Fruit fly (Drosophila melanogaster) whole organism, prepupa: ENCODE results near the gene CG13623.
A peak's percentile ranks its signal among the peaks of the same experiment; 100 is the strongest.

ENCODE experiments used
- Blimp-1 ChIP-seq: fragments of 200-800 bp; sonication (Bioruptor generic); optimal IDR thresholded peaks from 3 replicates; lab custom pipeline; 2017; ENCODE audit warnings: missing biosample characterization, missing genetic modification characterization, mild to moderate bottlenecking, moderate library complexity, missing genetic modification reagents
- CG10631 ChIP-seq: fragments of 200-800 bp; sonication (Bioruptor generic); optimal IDR thresholded peaks from 2 replicates; lab custom pipeline; 2016; ENCODE audit warnings: missing biosample characterization, missing genetic modification characterization
- CG10669 ChIP-seq: fragments of 200-800 bp; sonication (Bioruptor generic); optimal IDR thresholded peaks from 3 replicates; lab custom pipeline; 2018; ENCODE audit warnings: missing biosample characterization, mild to moderate bottlenecking, missing genetic modification characterization, moderate library complexity
- CG11294 ChIP-seq: fragments of 200-800 bp; sonication (Bioruptor generic); IDR thresholded peaks from 2 replicates; pipeline ENCODE4 v1.3.6; 2022; ENCODE audit warnings: missing biosample characterization, missing genetic modification characterization
- CG11902 ChIP-seq: fragments of 200-800 bp; sonication (Bioruptor generic); optimal IDR thresholded peaks from 3 replicates; lab custom pipeline; 2016; ENCODE audit warnings: missing biosample characterization, missing genetic modification characterization
- CG15336 ChIP-seq: fragments of 200-800 bp; sonication (Bioruptor generic); IDR thresholded peaks from 2 replicates; pipeline ENCODE4 v1.3.6; 2022; ENCODE audit warnings: missing biosample characterization, missing genetic modification characterization
- CG16779 ChIP-seq: fragments of 200-800 bp; sonication (Bioruptor generic); optimal IDR thresholded peaks from 3 replicates; lab custom pipeline; 2017; ENCODE audit warnings: missing biosample characterization, mild to moderate bottlenecking, missing genetic modification characterization
- CG3032 ChIP-seq: fragments of 200-800 bp; optimal IDR thresholded peaks from 2 replicates; lab custom pipeline; 2019; ENCODE audit warnings: missing biosample characterization, mild to moderate bottlenecking, missing genetic modification characterization, moderate library complexity
- CG32006 ChIP-seq: fragments of 200-800 bp; sonication (Bioruptor generic); optimal IDR thresholded peaks from 3 replicates; lab custom pipeline; 2017; ENCODE audit warnings: missing biosample characterization, mild to moderate bottlenecking, missing genetic modification characterization
- CG34406 ChIP-seq: fragments of 200-800 bp; sonication (Bioruptor generic); optimal IDR thresholded peaks from 3 replicates; lab custom pipeline; 2016; ENCODE audit warnings: missing biosample characterization, missing genetic modification characterization
- CG3919 ChIP-seq: fragments of 200-800 bp; sonication (Bioruptor generic); optimal IDR thresholded peaks from 3 replicates; lab custom pipeline; 2016; ENCODE audit warnings: missing biosample characterization, missing genetic modification characterization
- CG4318 ChIP-seq: fragments of 200-800 bp; sonication (Bioruptor generic); optimal IDR thresholded peaks from 3 replicates; lab custom pipeline; 2017; ENCODE audit warnings: missing biosample characterization, mild to moderate bottlenecking, missing genetic modification characterization
- CG6163 ChIP-seq: fragments of 200-800 bp; sonication (Bioruptor generic); IDR thresholded peaks from 3 replicates; pipeline ENCODE4 v1.3.6; 2022; ENCODE audit warnings: missing biosample characterization, missing genetic modification characterization
- CG6276 ChIP-seq: fragments of 200-800 bp; sonication (Bioruptor generic); optimal IDR thresholded peaks from 2 replicates; lab custom pipeline; 2017; ENCODE audit warnings: missing biosample characterization, mild to moderate bottlenecking, missing genetic modification characterization
- CG6792 ChIP-seq: fragments of 200-800 bp; sonication (Bioruptor generic); optimal IDR thresholded peaks from 3 replicates; lab custom pipeline; 2016; ENCODE audit warnings: missing biosample characterization, missing genetic modification characterization
- CG6808 ChIP-seq: fragments of 200-800 bp; sonication (Bioruptor generic); optimal IDR thresholded peaks from 3 replicates; lab custom pipeline; 2017; ENCODE audit warnings: missing biosample characterization, missing genetic modification characterization, mild to moderate bottlenecking, moderate library complexity, missing genetic modification reagents
- CG6854 ChIP-seq: fragments of 200-800 bp; sonication (Bioruptor generic); optimal IDR thresholded peaks from 2 replicates; lab custom pipeline; 2017; ENCODE audit warnings: missing biosample characterization, mild to moderate bottlenecking, missing genetic modification characterization
- CG7368 ChIP-seq: fragments of 200-800 bp; sonication (Bioruptor generic); optimal IDR thresholded peaks from 3 replicates; lab custom pipeline; 2016; ENCODE audit warnings: missing biosample characterization, missing genetic modification characterization
- CG8119 ChIP-seq: fragments of 200-800 bp; sonication (Bioruptor generic); IDR thresholded peaks from 3 replicates; pipeline ENCODE4 v1.3.6; 2022; ENCODE audit warnings: missing biosample characterization, missing genetic modification characterization
- CG8319 ChIP-seq: fragments of 200-800 bp; sonication (Bioruptor generic); optimal IDR thresholded peaks from 3 replicates; lab custom pipeline; 2016; ENCODE audit warnings: missing biosample characterization, missing genetic modification characterization
- CG8632 ChIP-seq: fragments of 200-800 bp; sonication (Bioruptor generic); optimal IDR thresholded peaks from 3 replicates; lab custom pipeline; 2016; ENCODE audit warnings: missing biosample characterization, missing genetic modification characterization
- CG9139 ChIP-seq: fragments of 200-800 bp; sonication (Bioruptor generic); optimal IDR thresholded peaks from 3 replicates; lab custom pipeline; 2017; ENCODE audit warnings: missing biosample characterization, mild to moderate bottlenecking, missing genetic modification characterization
- Eip93F ChIP-seq: fragments of 200-800 bp; sonication (Bioruptor generic); optimal IDR thresholded peaks from 2 replicates; lab custom pipeline; 2016; ENCODE audit warnings: missing biosample characterization, mild to moderate bottlenecking, missing genetic modification characterization
- Ets21C ChIP-seq: fragments of 200-800 bp; sonication (Bioruptor generic); optimal IDR thresholded peaks from 3 replicates; lab custom pipeline; 2016; ENCODE audit warnings: missing biosample characterization, missing genetic modification characterization
- Ets96B ChIP-seq: fragments of 200-800 bp; optimal IDR thresholded peaks from 2 replicates; lab custom pipeline; 2019; ENCODE audit warnings: missing biosample characterization, mild to moderate bottlenecking, missing genetic modification characterization, moderate library complexity
- Gug ChIP-seq: fragments of 200-800 bp; sonication (Bioruptor generic); IDR thresholded peaks from 2 replicates; pipeline ENCODE4 v1.3.6; 2022; ENCODE audit warnings: missing biosample characterization, missing genetic modification characterization
- Hr38 ChIP-seq: sonication (Bioruptor generic); optimal IDR thresholded peaks from 2 replicates; lab custom pipeline; 2016; ENCODE audit warnings: missing biosample characterization, missing genetic modification characterization
- Hr39 ChIP-seq: fragments of 200-800 bp; sonication (Bioruptor generic); optimal IDR thresholded peaks from 2 replicates; lab custom pipeline; 2016; ENCODE audit warnings: missing biosample characterization, missing genetic modification characterization
- Hr4 ChIP-seq: fragments of 200-800 bp; sonication (Bioruptor generic); optimal IDR thresholded peaks from 3 replicates; lab custom pipeline; 2016; ENCODE audit warnings: missing biosample characterization, missing genetic modification characterization
- Lpt ChIP-seq: fragments of 200-800 bp; sonication (Bioruptor generic); optimal IDR thresholded peaks from 3 replicates; lab custom pipeline; 2016; ENCODE audit warnings: missing biosample characterization, missing genetic modification characterization
- Met ChIP-seq: fragments of 200-800 bp; sonication (Bioruptor generic); optimal IDR thresholded peaks from 3 replicates; lab custom pipeline; 2016; ENCODE audit warnings: missing biosample characterization, missing genetic modification characterization
- OdsH ChIP-seq: fragments of 200-800 bp; sonication (Bioruptor generic); optimal IDR thresholded peaks from 3 replicates; lab custom pipeline; 2016; ENCODE audit warnings: missing biosample characterization, missing genetic modification characterization
- Smox ChIP-seq: fragments of 200-800 bp; sonication (Bioruptor generic); optimal IDR thresholded peaks from 3 replicates; lab custom pipeline; 2016; ENCODE audit warnings: missing biosample characterization, missing genetic modification characterization
- Sox102F ChIP-seq: fragments of 200-800 bp; sonication (Bioruptor generic); optimal IDR thresholded peaks from 2 replicates; lab custom pipeline; 2016; ENCODE audit warnings: missing biosample characterization, mild to moderate bottlenecking, missing genetic modification characterization
- Sox14 ChIP-seq: fragments of 200-800 bp; sonication (Bioruptor generic); optimal IDR thresholded peaks from 3 replicates; lab custom pipeline; 2016; ENCODE audit warnings: missing biosample characterization, missing genetic modification characterization
- Sox15 ChIP-seq: fragments of 200-800 bp; sonication (Bioruptor generic); optimal IDR thresholded peaks from 3 replicates; lab custom pipeline; 2016; ENCODE audit warnings: missing biosample characterization, missing genetic modification characterization
- achi ChIP-seq: fragments of 200-800 bp; sonication (Bioruptor generic); optimal IDR thresholded peaks from 3 replicates; lab custom pipeline; 2016; ENCODE audit warnings: missing biosample characterization, missing genetic modification characterization
- acj6 ChIP-seq: fragments of 200-800 bp; sonication (Bioruptor generic); optimal IDR thresholded peaks from 3 replicates; lab custom pipeline; 2016; ENCODE audit warnings: missing biosample characterization, missing genetic modification characterization
- cyc ChIP-seq: fragments of 200-800 bp; sonication (Bioruptor generic); optimal IDR thresholded peaks from 3 replicates; lab custom pipeline; 2016; ENCODE audit warnings: missing biosample characterization, missing genetic modification characterization
- dac ChIP-seq: fragments of 200-800 bp; sonication (Bioruptor generic); optimal IDR thresholded peaks from 2 replicates; lab custom pipeline; 2017; ENCODE audit warnings: missing biosample characterization, mild to moderate bottlenecking, missing genetic modification characterization
- dsx ChIP-seq: fragments of 200-800 bp; optimal IDR thresholded peaks from 3 replicates; lab custom pipeline; 2019; ENCODE audit warnings: missing biosample characterization, mild to moderate bottlenecking, missing genetic modification characterization, moderate library complexity; ENCODE audit not compliant: poor library complexity, severe bottlenecking
- eg ChIP-seq: fragments of 200-800 bp; sonication (Bioruptor generic); IDR thresholded peaks from 3 replicates; pipeline ENCODE4 v1.3.6; 2022; ENCODE audit warnings: missing biosample characterization, missing genetic modification characterization
- esn ChIP-seq: fragments of 200-800 bp; sonication (Bioruptor generic); optimal IDR thresholded peaks from 2 replicates; lab custom pipeline; 2016; ENCODE audit warnings: missing biosample characterization, mild to moderate bottlenecking, missing genetic modification characterization, moderate library complexity
- fd59A ChIP-seq: fragments of 200-800 bp; sonication (Bioruptor generic); optimal IDR thresholded peaks from 2 replicates; lab custom pipeline; 2017; ENCODE audit warnings: missing biosample characterization, mild to moderate bottlenecking, missing genetic modification characterization, missing genetic modification reagents
- fd85E ChIP-seq: fragments of 200-800 bp; sonication (Bioruptor generic); optimal IDR thresholded peaks from 3 replicates; lab custom pipeline; 2016; ENCODE audit warnings: missing biosample characterization, missing genetic modification characterization
- fkh ChIP-seq: fragments of 200-800 bp; sonication (Bioruptor generic); optimal IDR thresholded peaks from 3 replicates; lab custom pipeline; 2017; ENCODE audit warnings: missing biosample characterization, mild to moderate bottlenecking, missing genetic modification characterization, moderate library complexity
- lz ChIP-seq: fragments of 200-800 bp; sonication (Bioruptor generic); optimal IDR thresholded peaks from 3 replicates; lab custom pipeline; 2016; ENCODE audit warnings: missing biosample characterization, missing genetic modification characterization
- net ChIP-seq: fragments of 200-800 bp; sonication (Bioruptor generic); optimal IDR thresholded peaks from 3 replicates; lab custom pipeline; 2016; ENCODE audit warnings: missing biosample characterization, missing genetic modification characterization
- salr ChIP-seq, 2 experiments: fragments of 200-800 bp; sonication (Bioruptor generic); optimal IDR thresholded peaks; 3 replicates each; lab custom pipeline; 2016 to 2018; ENCODE audit warnings: missing biosample characterization in 2 of 2, missing genetic modification characterization in 2 of 2, mild to moderate bottlenecking in 1 of 2
- ss ChIP-seq, 2 experiments: fragments of 200-800 bp; sonication (Bioruptor generic); optimal IDR thresholded peaks; 2 replicates in 1 of 2; 3 replicates in 1 of 2; lab custom pipeline; 2017 to 2018; ENCODE audit warnings: mild to moderate bottlenecking in 2 of 2, missing biosample characterization in 2 of 2, missing genetic modification characterization in 2 of 2, moderate library complexity in 1 of 2
- svp ChIP-seq: fragments of 200-800 bp; sonication (Bioruptor generic); peaks from one replicate; lab custom pipeline; 2016; ENCODE audit warnings: missing biosample characterization, missing genetic modification characterization
- topi ChIP-seq: fragments of 200-800 bp; sonication (Bioruptor generic); optimal IDR thresholded peaks from 3 replicates; lab custom pipeline; 2016; ENCODE audit warnings: missing biosample characterization, missing genetic modification characterization
- vri ChIP-seq: fragments of 200-800 bp; sonication (Bioruptor generic); optimal IDR thresholded peaks from 3 replicates; lab custom pipeline; 2016; ENCODE audit warnings: missing biosample characterization, mild to moderate bottlenecking, missing genetic modification characterization

CG13623 gene

dm6 chr3R:24567427-24567771 lies 37.0 kb upstream of the CG13623 start:
- TF ChIP-seq CG34406 (GFP tag; lab: Kevin White, UChicago) (peak; percentile 48), CG4318 (GFP tag; lab: Kevin White, UChicago) (peak; percentile 35), CG3919 (GFP tag; lab: Kevin White, UChicago) (peak; percentile 61), salr (GFP tag; optimal IDR thresholded peaks at IDR 0.05; lab: Kevin White, UChicago) (peak in 1 of 2 experiments; percentile 51), OdsH (GFP tag; lab: Kevin White, UChicago) (peak; percentile 60), fd85E (GFP tag; lab: Kevin White, UChicago) (no peak), Sox15 (peak; percentile 34), achi (peak; percentile 43), Hr4 (GFP tag; lab: Kevin White, UChicago) (peak; percentile 70), CG10669 (GFP tag; lab: Kevin White, UChicago) (no peak), Gug (peak; percentile 75), CG9139 (no peak), fd59A (no peak), Ets21C (peak; percentile 29), ss (GFP tag; optimal IDR thresholded peaks at IDR 0.05; lab: Kevin White, UChicago) (no peak), lz (GFP tag; lab: Kevin White, UChicago) (peak; percentile 21), CG6276 (GFP tag; lab: Kevin White, UChicago) (peak; percentile 45), Ets96B (tag; lab: Kevin White, UChicago) (peak; percentile 20), CG11294 (GFP tag; lab: Robert Waterston, UW) (peak; percentile 82), CG6808 (no peak), Sox102F (GFP tag; lab: Kevin White, UChicago) (no peak), CG32006 (peak; percentile 59), vri (GFP tag; lab: Kevin White, UChicago) (peak; percentile 56), CG8119 (peak; percentile 75), Smox (GFP tag; lab: Kevin White, UChicago) (peak; percentile 30), Eip93F (no peak), CG6163 (peak; percentile 84), CG8632 (peak; percentile 49), CG6854 (no peak), CG8319 (GFP tag; lab: Kevin White, UChicago) (no peak), Sox14 (GFP tag; lab: Kevin White, UChicago) (peak; percentile 55), svp (peak; percentile 66), CG15336 (GFP tag; lab: Robert Waterston, UW) (peak; percentile 83), CG16779 (no peak), CG6792 (GFP tag; lab: Kevin White, UChicago) (peak; percentile 45), CG11902 (peak; percentile 33), CG3032 (tag; lab: Kevin White, UChicago) (no peak), acj6 (GFP tag; lab: Kevin White, UChicago) (peak; percentile 61), Met (GFP tag; lab: Kevin White, UChicago) (peak; percentile 42), topi (GFP tag; lab: Kevin White, UChicago) (peak; percentile 56), cyc (GFP tag; lab: Kevin White, UChicago) (peak; percentile 39), esn (GFP tag; lab: Kevin White, UChicago) (peak; percentile 62), CG7368 (GFP tag; lab: Kevin White, UChicago) (no peak), eg (GFP tag; lab: Robert Waterston, UW) (peak; percentile 89), dsx (no peak), CG10631 (GFP tag; lab: Kevin White, UChicago) (peak; percentile 37), dac (GFP tag; lab: Kevin White, UChicago) (peak; percentile 15), Hr39 (peak; percentile 67), Hr38 (no peak), Blimp-1 (GFP tag; lab: Kevin White, UChicago) (no peak), net (GFP tag; lab: Kevin White, UChicago) (peak; percentile 38), fkh (peak; percentile 26), Lpt (GFP tag; lab: Kevin White, UChicago) (peak; percentile 13)
